Fruit fly (Drosophila melanogaster) whole organism, embryonic: ENCODE measurements around the gene ATPsyngamma.

Experiments
- CG15696 ChIP-seq: fragments of 200-800 bp; sonication (Bioruptor generic); optimal IDR thresholded peaks from 2 replicates; lab custom pipeline; 2019; ENCODE audit warnings: missing biosample characterization, mild to moderate bottlenecking, missing genetic modification characterization, moderate library complexity
- cato ChIP-seq: fragments of 200-800 bp; sonication (Bioruptor generic); optimal IDR thresholded peaks from 2 replicates; lab custom pipeline; 2016; ENCODE audit warnings: missing biosample characterization, missing genetic modification characterization, borderline replicate concordance
- sqz ChIP-seq: fragments of 200-800 bp; sonication (Bioruptor generic); optimal IDR thresholded peaks from 3 replicates; lab custom pipeline; 2018; ENCODE audit warnings: missing biosample characterization, mild to moderate bottlenecking, missing genetic modification characterization
- ttk ChIP-seq: fragments of 200-800 bp; sonication (Bioruptor generic); IDR thresholded peaks from 2 replicates; pipeline ENCODE4 v2.1.2; 2022; ENCODE audit warnings: missing biosample characterization, missing genetic modification characterization

DNA sequence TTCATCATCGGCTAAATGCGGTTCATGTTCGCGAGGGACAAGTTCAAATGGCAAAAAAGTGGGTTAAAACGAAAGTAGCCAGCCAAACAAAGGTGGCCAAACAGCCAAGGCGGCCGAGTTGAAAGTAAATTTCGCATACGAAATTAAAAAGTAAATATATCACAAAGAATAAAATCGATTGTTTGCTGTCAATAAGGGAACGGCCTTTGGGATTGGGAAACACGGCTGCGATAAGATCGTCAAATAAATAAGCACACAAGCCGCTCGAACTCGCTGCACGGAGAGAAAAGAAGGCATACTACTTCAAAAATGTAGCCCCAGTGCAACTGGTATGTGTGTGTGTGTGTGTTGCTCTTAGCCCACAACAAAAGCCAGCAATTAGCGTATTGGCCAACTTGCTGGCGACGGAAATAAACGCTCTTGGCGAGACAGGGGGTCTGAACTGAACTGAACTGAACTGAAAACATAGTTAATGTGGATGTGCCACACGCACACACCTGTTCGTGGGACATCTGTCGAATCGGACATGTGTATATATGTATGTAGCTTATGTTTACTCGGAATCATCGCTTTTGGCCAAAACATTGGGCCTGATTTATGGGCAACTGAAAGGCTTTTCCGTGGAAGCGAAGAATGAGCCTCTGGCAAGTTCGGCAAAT lies 39.1 kb upstream of the ATPsyngamma start:
- TF ChIP-seq sqz (GFP tag; lab: Kevin White, UChicago) (no peak), CG15696 (tag; lab: Kevin White, UChicago) (no peak), ttk (GFP tag; lab: Robert Waterston, UW) (no peak), cato (no peak)
